Worm (Caenorhabditis elegans) whole organism, L3 larva: Measurements from ENCODE around the gene col-104.
A peak's percentile ranks its signal among the peaks of the same experiment; 100 is the strongest.
"Not testable (repeated sequence)": the region's sequence is repeated elsewhere in the genome, so short reads cannot be mapped to it uniquely, and the experiment has no call there.

Experiments
- R02D3.7 ChIP-seq: fragments of 150-350 bp; optimal IDR thresholded peaks from 2 replicates; lab custom pipeline; 2014; ENCODE audit warnings: missing biosample characterization, missing genetic modification characterization
- ZK546.5 ChIP-seq: sonication (generic microtip); optimal IDR thresholded peaks from 2 replicates; lab custom pipeline; 2017; ENCODE audit warnings: missing biosample characterization, missing genetic modification characterization
- aly-2 ChIP-seq: fragments of 150-350 bp; optimal IDR thresholded peaks from 2 replicates; lab custom pipeline; 2014; ENCODE audit warnings: missing biosample characterization, missing genetic modification characterization
- ama-1 ChIP-seq: fragments of 150-350 bp; optimal IDR thresholded peaks from 2 replicates; lab custom pipeline; 2018
- ceh-16 ChIP-seq: sonication (generic microtip); optimal IDR thresholded peaks from 2 replicates; lab custom pipeline; 2017; ENCODE audit warnings: missing biosample characterization, missing genetic modification characterization
- ceh-28 ChIP-seq: fragments of 150-350 bp; optimal IDR thresholded peaks from 2 replicates; lab custom pipeline; 2014; ENCODE audit warnings: missing biosample characterization, missing genetic modification reagents, missing genetic modification characterization
- ceh-82 ChIP-seq: fragments of 150-350 bp; optimal IDR thresholded peaks from 2 replicates; lab custom pipeline; 2014; ENCODE audit warnings: missing biosample characterization, missing genetic modification characterization
- ceh-9 ChIP-seq: sonication (generic microtip); optimal IDR thresholded peaks from 2 replicates; lab custom pipeline; 2018; ENCODE audit warnings: missing biosample characterization, missing genetic modification characterization
- daf-12 ChIP-seq: fragments of 150-350 bp; optimal IDR thresholded peaks from 2 replicates; lab custom pipeline; 2014; ENCODE audit warnings: missing biosample characterization, missing genetic modification reagents, missing genetic modification characterization
- egl-27 ChIP-seq: sonication (generic microtip); optimal IDR thresholded peaks from 4 replicates; lab custom pipeline; 2017; ENCODE audit warnings: missing biosample characterization, missing genetic modification reagents, missing genetic modification characterization
- egl-5 ChIP-seq: fragments of 150-350 bp; optimal IDR thresholded peaks from 2 replicates; lab custom pipeline; 2017; ENCODE audit warnings: missing biosample characterization, missing genetic modification reagents, missing genetic modification characterization, inconsistent platforms
- elt-1 ChIP-seq: fragments of 150-350 bp; optimal IDR thresholded peaks from 2 replicates; lab custom pipeline; 2014; ENCODE audit warnings: missing biosample characterization, missing genetic modification characterization
- elt-2 ChIP-seq: sonication (generic microtip); optimal IDR thresholded peaks from 2 replicates; lab custom pipeline; 2016; ENCODE audit warnings: missing genetic modification reagents, mild to moderate bottlenecking, missing genetic modification characterization, missing compliant biosample characterization
- elt-3 ChIP-seq, 3 experiments: fragments of 150-350 bp in 1 of 3; sonication (generic microtip) in 2 of 3; optimal IDR thresholded peaks; 2 replicates in 2 of 3; 4 replicates in 1 of 3; lab custom pipeline; 2014 to 2017; ENCODE audit warnings: missing biosample characterization in 3 of 3, missing genetic modification characterization in 3 of 3
- eor-1 ChIP-seq, 2 experiments: fragments of 150-350 bp; optimal IDR thresholded peaks; 2 replicates each; lab custom pipeline; 2014 to 2018; ENCODE audit warnings: missing biosample characterization in 2 of 2, missing genetic modification characterization in 2 of 2
- fkh-2 ChIP-seq: fragments of 150-350 bp; optimal IDR thresholded peaks from 2 replicates; lab custom pipeline; 2014; ENCODE audit warnings: missing biosample characterization, missing genetic modification reagents, missing genetic modification characterization
- fos-1 ChIP-seq: fragments of 150-350 bp; optimal IDR thresholded peaks from 2 replicates; lab custom pipeline; 2014; ENCODE audit warnings: missing biosample characterization, missing genetic modification characterization
- hmg-11 ChIP-seq: sonication (generic microtip); optimal IDR thresholded peaks from 2 replicates; lab custom pipeline; 2016; ENCODE audit warnings: missing genetic modification characterization, missing compliant biosample characterization
- lin-15B ChIP-seq: fragments of 150-350 bp; optimal IDR thresholded peaks from 2 replicates; lab custom pipeline; 2014; ENCODE audit warnings: missing biosample characterization, missing genetic modification characterization
- mdl-1 ChIP-seq: fragments of 150-350 bp; optimal IDR thresholded peaks from 2 replicates; lab custom pipeline; 2014; ENCODE audit warnings: missing biosample characterization, missing genetic modification characterization
- mml-1 ChIP-seq: fragments of 150-350 bp; sonication (generic microtip); optimal IDR thresholded peaks from 3 replicates; lab custom pipeline; 2014; ENCODE audit warnings: missing biosample characterization, missing genetic modification characterization
- nfya-1 ChIP-seq: sonication (generic microtip); optimal IDR thresholded peaks from 2 replicates; lab custom pipeline; 2017; ENCODE audit warnings: missing genetic modification characterization, mild to moderate bottlenecking, missing compliant biosample characterization, antibody characterized with exemption, moderate library complexity; ENCODE audit not compliant: insufficient read depth
- nhr-11 ChIP-seq: fragments of 150-350 bp; optimal IDR thresholded peaks from 2 replicates; lab custom pipeline; 2014; ENCODE audit warnings: missing biosample characterization, missing genetic modification characterization
- nhr-12 ChIP-seq: fragments of 150-350 bp; optimal IDR thresholded peaks from 2 replicates; lab custom pipeline; 2014; ENCODE audit warnings: missing biosample characterization, missing genetic modification characterization
- nhr-23 ChIP-seq: fragments of 150-350 bp; optimal IDR thresholded peaks from 2 replicates; lab custom pipeline; 2014; ENCODE audit warnings: missing biosample characterization, missing genetic modification reagents, missing genetic modification characterization
- nhr-237 ChIP-seq: fragments of 150-350 bp; optimal IDR thresholded peaks from 2 replicates; lab custom pipeline; 2014; ENCODE audit warnings: missing biosample characterization, missing genetic modification characterization
- nhr-25 ChIP-seq: sonication (generic microtip); optimal IDR thresholded peaks from 2 replicates; lab custom pipeline; 2017; ENCODE audit warnings: missing biosample characterization, missing genetic modification characterization
- nhr-28 ChIP-seq: fragments of 150-350 bp; optimal IDR thresholded peaks from 2 replicates; lab custom pipeline; 2014; ENCODE audit warnings: missing biosample characterization, missing genetic modification characterization
- nhr-67 ChIP-seq: fragments of 150-350 bp; optimal IDR thresholded peaks from 2 replicates; lab custom pipeline; 2014; ENCODE audit warnings: missing biosample characterization, missing genetic modification characterization
- nhr-77 ChIP-seq: fragments of 150-350 bp; optimal IDR thresholded peaks from 2 replicates; lab custom pipeline; 2014; ENCODE audit warnings: missing biosample characterization, missing genetic modification characterization
- pha-4 ChIP-seq: fragments of 150-350 bp; optimal IDR thresholded peaks from 2 replicates; lab custom pipeline; 2014; ENCODE audit warnings: missing biosample characterization, missing genetic modification reagents, missing genetic modification characterization
- pqm-1 ChIP-seq: fragments of 150-350 bp; optimal IDR thresholded peaks from 2 replicates; lab custom pipeline; 2017; ENCODE audit warnings: missing biosample characterization, missing genetic modification characterization, inconsistent platforms
- sea-2 ChIP-seq: fragments of 150-350 bp; sonication (generic microtip); optimal IDR thresholded peaks from 4 replicates; lab custom pipeline; 2014; ENCODE audit warnings: missing biosample characterization, missing genetic modification reagents, missing genetic modification characterization
- skn-1 ChIP-seq: fragments of 150-350 bp; optimal IDR thresholded peaks from 2 replicates; lab custom pipeline; 2014; ENCODE audit warnings: missing biosample characterization, missing genetic modification characterization
- snpc-4 ChIP-seq: fragments of 150-350 bp; optimal IDR thresholded peaks from 2 replicates; lab custom pipeline; 2014; ENCODE audit warnings: missing biosample characterization, missing genetic modification characterization
- tbx-2 ChIP-seq: sonication (generic microtip); optimal IDR thresholded peaks from 2 replicates; lab custom pipeline; 2016; ENCODE audit warnings: mild to moderate bottlenecking, missing genetic modification characterization, missing compliant biosample characterization
- unc-62 ChIP-seq: fragments of 150-350 bp; sonication (generic microtip); optimal IDR thresholded peaks from 4 replicates; lab custom pipeline; 2014; ENCODE audit warnings: missing biosample characterization, missing genetic modification reagents, missing genetic modification characterization
- zag-1 ChIP-seq: fragments of 150-350 bp; optimal IDR thresholded peaks from 2 replicates; lab custom pipeline; 2014; ENCODE audit warnings: missing biosample characterization, missing genetic modification characterization
- ztf-11 ChIP-seq: fragments of 150-350 bp; optimal IDR thresholded peaks from 2 replicates; lab custom pipeline; 2014; ENCODE audit warnings: missing biosample characterization, missing genetic modification characterization
- ztf-4 ChIP-seq: fragments of 150-350 bp; optimal IDR thresholded peaks from 2 replicates; lab custom pipeline; 2014; ENCODE audit warnings: missing biosample characterization, missing genetic modification characterization

Gene col-104

ce11 chrIV:1346981-1347380 is 8.1 kb downstream of the col-104 start, which contains the start of gene rfc-2:
Gene rfc-2 (plus strand): TSS chrIV:1347314.
- TF ChIP-seq hmg-11 = peak; percentile 45
- peak; percentile 65 for TF ChIP-seq lin-15B (tag; lab: Kevin White, UChicago)
- TF ChIP-seq nhr-25 (tag; lab: Kevin White, UChicago) = peak; percentile 23
- TF ChIP-seq pha-4 = peak; percentile 23
- no peak for TF ChIP-seq nhr-12 (tag; lab: Kevin White, UChicago)
- peak; percentile 16 for TF ChIP-seq nfya-1 (tag; lab: Kevin White, UChicago)

DNA sequence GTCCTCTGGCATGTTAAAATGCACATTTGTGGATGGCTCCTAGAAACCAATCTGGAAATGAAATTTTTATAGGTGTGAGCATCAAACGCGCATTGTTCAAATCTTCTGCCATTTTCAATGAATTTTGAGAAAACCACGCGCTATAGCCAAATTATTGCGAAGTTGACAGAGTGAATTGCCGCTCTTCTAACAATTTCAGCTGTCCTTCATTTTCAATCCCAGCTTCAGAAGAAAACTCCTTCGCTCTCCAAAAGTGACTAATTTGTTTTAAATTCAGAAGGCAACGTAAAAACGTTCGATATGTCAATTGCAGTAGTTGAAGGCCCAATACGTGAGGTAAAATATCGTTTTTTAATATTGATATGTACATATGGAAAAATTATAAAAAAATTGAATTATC is 11.7 kb downstream of the col-104 start, which contains the start of gene F58F6.5:
Gene F58F6.5, plus strand, starts transcription at position 301 of the 400 bp plus-strand sequence.
- not testable (repeated sequence) for TF ChIP-seq elt-3 (tag; optimal IDR thresholded peaks at IDR 0.05; lab: Kevin White, UChicago); lin-15B (tag; lab: Kevin White, UChicago); ama-1

DNA sequence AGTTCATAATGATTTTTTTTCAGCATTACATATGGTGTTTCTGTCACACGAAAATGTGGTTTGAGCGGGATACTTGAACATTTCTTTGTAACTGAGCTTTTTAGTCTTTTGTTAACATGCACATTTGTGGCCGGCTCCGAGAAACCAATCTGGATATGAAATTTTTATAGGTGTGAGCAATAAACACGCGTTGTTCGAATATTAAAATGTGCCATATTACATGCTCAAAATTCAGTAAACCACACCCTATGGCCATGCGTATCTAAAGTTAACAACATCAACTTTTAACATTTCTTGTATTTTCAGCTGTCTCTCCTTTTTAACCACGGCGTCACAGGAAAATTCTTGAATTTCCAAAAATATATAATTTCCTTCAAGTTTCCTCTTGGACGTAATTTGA is 14.3 kb downstream of the col-104 start, which contains the start of gene F58F6.6:
Gene F58F6.6, plus strand, starts transcription at position 301 of the 400 bp plus-strand sequence.
- TF ChIP-seq nhr-23, nhr-25, elt-1 (tag; lab: Kevin White, UChicago): not testable (repeated sequence)

DNA sequence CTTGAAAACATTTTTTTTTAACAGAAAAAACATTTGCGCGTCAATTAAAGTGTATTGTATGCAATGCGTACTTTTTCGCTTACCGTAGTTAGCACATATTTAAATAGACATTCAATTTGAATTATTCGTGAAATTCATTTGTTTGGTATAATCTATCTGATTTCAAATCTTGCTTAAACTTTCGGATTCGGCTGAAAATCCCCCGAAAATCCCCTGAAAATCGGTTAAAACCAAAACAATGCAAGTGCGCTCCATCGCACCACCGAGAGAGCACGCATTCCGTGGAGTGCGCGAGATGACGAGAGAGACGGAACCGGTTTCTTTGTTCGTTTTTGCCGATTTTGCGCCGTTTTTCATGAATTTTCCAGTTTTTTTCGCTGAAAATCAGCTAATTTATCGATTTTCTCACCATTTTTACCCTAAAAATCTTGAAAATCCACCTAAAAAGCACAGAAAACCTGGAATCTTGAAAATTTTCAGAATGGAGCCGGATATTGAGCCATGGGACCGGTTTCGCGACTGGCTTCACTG is 26.4 kb downstream of the col-104 start, which contains the start of gene F53H1.3:
Gene F53H1.3, plus strand, starts transcription at position 481 of the 531 bp plus-strand sequence.
- TF ChIP-seq nhr-25 (tag; lab: Kevin White, UChicago) (no peak), daf-12 (tag; lab: Kevin White, UChicago) (no peak), egl-27 (tag; lab: Kevin White, UChicago) (no peak), hmg-11 (peak; percentile 13), tbx-2 (tag; lab: Kevin White, UChicago) (no peak), ceh-16 (tag; lab: Kevin White, UChicago) (no peak), ztf-11 (tag; lab: Kevin White, UChicago) (no peak), pqm-1 (tag; lab: Kevin White, UChicago) (no peak), ZK546.5 (tag; lab: Kevin White, UChicago) (no peak), egl-5 (no peak), ztf-4 (no peak), unc-62 (no peak), nhr-77 (tag; lab: Kevin White, UChicago) (no peak), snpc-4 (tag; lab: Kevin White, UChicago) (no peak), ceh-9 (no peak), R02D3.7 (tag; lab: Kevin White, UChicago) (no peak), ceh-28 (tag; lab: Kevin White, UChicago) (peak; percentile 32), nhr-12 (tag; lab: Kevin White, UChicago) (no peak), mdl-1 (tag; lab: Kevin White, UChicago) (no peak), nfya-1 (tag; lab: Kevin White, UChicago) (peak; percentile 43), elt-1 (tag; lab: Kevin White, UChicago) (no peak), skn-1 (no peak), elt-3 (tag; optimal IDR thresholded peaks at IDR 0.05; lab: Kevin White, UChicago) (no peak), nhr-23 (tag; lab: Kevin White, UChicago) (peak; percentile 24), fkh-2 (tag; lab: Kevin White, UChicago) (no peak), sea-2 (GFP tag; lab: Kevin White, UChicago) (no peak), mml-1 (no peak), lin-15B (tag; lab: Kevin White, UChicago) (peak; percentile 76), fos-1 (no peak), zag-1 (no peak), nhr-237 (tag; lab: Kevin White, UChicago) (no peak), elt-2 (no peak), nhr-11 (no peak), nhr-67 (tag; lab: Kevin White, UChicago) (no peak), aly-2 (tag; lab: Kevin White, UChicago) (no peak), eor-1 (tag; optimal IDR thresholded peaks at IDR 0.05; lab: Kevin White, UChicago) (no peak), pha-4 (no peak), ceh-82 (tag; lab: Kevin White, UChicago) (no peak), nhr-28 (tag; lab: Kevin White, UChicago) (no peak), ama-1 (no peak)
